Worm (Caenorhabditis elegans) whole organism, late embryonic: Measurements from ENCODE around the gene cyp-34A5.

Experiments
- F13H6.1 ChIP-seq: sonication (generic microtip); optimal IDR thresholded peaks from 2 replicates; lab custom pipeline; 2016; ENCODE audit warnings: missing genetic modification characterization, missing compliant biosample characterization
- K02D7.2 ChIP-seq: sonication (generic microtip); optimal IDR thresholded peaks from 2 replicates; lab custom pipeline; 2017; ENCODE audit warnings: mild to moderate bottlenecking, missing genetic modification characterization, missing compliant biosample characterization
- K09A11.1 ChIP-seq: sonication (generic microtip); optimal IDR thresholded peaks from 2 replicates; lab custom pipeline; 2017; ENCODE audit warnings: antibody characterized with exemption, mild to moderate bottlenecking, missing genetic modification characterization, missing compliant biosample characterization; ENCODE audit not compliant: insufficient read depth
- T23F11.4 ChIP-seq: fragments of 200-800 bp; sonication (Bioruptor generic); optimal IDR thresholded peaks from 2 replicates; lab custom pipeline; 2018; ENCODE audit warnings: mild to moderate bottlenecking, missing genetic modification characterization, missing compliant biosample characterization
- ama-1 ChIP-seq: fragments of 150-350 bp; optimal IDR thresholded peaks from 2 replicates; lab custom pipeline; 2014
- ceh-18 ChIP-seq: sonication (generic microtip); optimal IDR thresholded peaks from 2 replicates; lab custom pipeline; 2016; ENCODE audit warnings: missing genetic modification characterization, missing compliant biosample characterization
- ceh-19 ChIP-seq: fragments of 200-800 bp; sonication (Bioruptor generic); optimal IDR thresholded peaks from 2 replicates; lab custom pipeline; 2018; ENCODE audit warnings: mild to moderate bottlenecking, missing genetic modification characterization, missing compliant biosample characterization
- ceh-2 ChIP-seq: sonication (generic microtip); optimal IDR thresholded peaks from 2 replicates; lab custom pipeline; 2016; ENCODE audit warnings: missing genotype, missing genetic modification characterization, missing compliant biosample characterization
- ceh-22 ChIP-seq: sonication (generic microtip); optimal IDR thresholded peaks from 2 replicates; lab custom pipeline; 2017; ENCODE audit warnings: missing biosample characterization, missing genetic modification characterization
- ceh-34 ChIP-seq: sonication (generic microtip); optimal IDR thresholded peaks from 2 replicates; lab custom pipeline; 2016; ENCODE audit warnings: mild to moderate bottlenecking, missing genetic modification characterization, missing compliant biosample characterization
- ceh-45 ChIP-seq: fragments of 200-800 bp; sonication (Bioruptor generic); IDR thresholded peaks from 2 replicates; pipeline ENCODE4 v1.3.6; 2022; ENCODE audit warnings: missing genetic modification reagents, missing genetic modification characterization, missing compliant biosample characterization
- che-1 ChIP-seq: sonication (generic microtip); optimal IDR thresholded peaks from 2 replicates; lab custom pipeline; 2016; ENCODE audit warnings: mild to moderate bottlenecking, missing genetic modification characterization, missing compliant biosample characterization
- dve-1 ChIP-seq: sonication (generic microtip); optimal IDR thresholded peaks from 2 replicates; lab custom pipeline; 2017; ENCODE audit warnings: antibody characterized with exemption, mild to moderate bottlenecking, missing genetic modification characterization, missing compliant biosample characterization
- elt-2 ChIP-seq: sonication (generic microtip); optimal IDR thresholded peaks from 2 replicates; lab custom pipeline; 2016; ENCODE audit warnings: missing genetic modification reagents, missing genetic modification characterization, missing compliant biosample characterization
- eyg-1 ChIP-seq: sonication (generic microtip); optimal IDR thresholded peaks from 2 replicates; lab custom pipeline; 2016; ENCODE audit warnings: missing genotype, missing genetic modification characterization, missing compliant biosample characterization
- fkh-6 ChIP-seq: sonication (generic microtip); optimal IDR thresholded peaks from 2 replicates; lab custom pipeline; 2016; ENCODE audit warnings: missing genetic modification characterization, missing compliant biosample characterization
- hlh-6 ChIP-seq: sonication (generic microtip); optimal IDR thresholded peaks from 2 replicates; lab custom pipeline; 2016; ENCODE audit warnings: missing genotype, missing genetic modification characterization, missing compliant biosample characterization
- hlh-8 ChIP-seq: sonication (generic microtip); optimal IDR thresholded peaks from 2 replicates; lab custom pipeline; 2016; ENCODE audit warnings: missing genotype, missing genetic modification characterization, missing compliant biosample characterization
- lin-11 ChIP-seq: fragments of 200-800 bp; sonication (Bioruptor generic); optimal IDR thresholded peaks from 2 replicates; lab custom pipeline; 2018; ENCODE audit warnings: mild to moderate bottlenecking, missing genetic modification characterization, missing compliant biosample characterization
- madf-2 ChIP-seq: sonication (generic microtip); optimal IDR thresholded peaks from 2 replicates; lab custom pipeline; 2017; ENCODE audit warnings: missing genetic modification characterization, missing compliant biosample characterization
- mec-3 ChIP-seq: sonication (generic microtip); optimal IDR thresholded peaks from 2 replicates; lab custom pipeline; 2016; ENCODE audit warnings: borderline replicate concordance, missing genetic modification characterization, missing compliant biosample characterization
- nfya-1 ChIP-seq: sonication (generic microtip); optimal IDR thresholded peaks from 2 replicates; lab custom pipeline; 2017; ENCODE audit warnings: missing genetic modification characterization, mild to moderate bottlenecking, missing compliant biosample characterization, antibody characterized with exemption, moderate library complexity
- nhr-11 ChIP-seq: fragments of 150-350 bp; optimal IDR thresholded peaks from 2 replicates; lab custom pipeline; 2014; ENCODE audit warnings: missing biosample characterization, missing genetic modification characterization
- nhr-232 ChIP-seq: sonication (generic microtip); optimal IDR thresholded peaks from 2 replicates; lab custom pipeline; 2016; ENCODE audit warnings: missing genetic modification characterization, missing compliant biosample characterization
- npax-4 ChIP-seq: sonication (generic microtip); optimal IDR thresholded peaks from 2 replicates; lab custom pipeline; 2016; ENCODE audit warnings: missing genetic modification characterization, missing compliant biosample characterization
- pag-3 ChIP-seq: sonication (generic microtip); optimal IDR thresholded peaks from 2 replicates; lab custom pipeline; 2016; ENCODE audit warnings: missing compliant biosample characterization, missing genetic modification characterization, borderline replicate concordance
- pat-9 ChIP-seq: fragments of 200-800 bp; sonication (Bioruptor generic); optimal IDR thresholded peaks from 2 replicates; lab custom pipeline; 2018; ENCODE audit warnings: mild to moderate bottlenecking, missing genetic modification characterization, moderate library complexity, missing compliant biosample characterization
- pax-1 ChIP-seq: fragments of 150-350 bp; optimal IDR thresholded peaks from 2 replicates; lab custom pipeline; 2014; ENCODE audit warnings: missing biosample characterization, missing genetic modification characterization
- pha-2 ChIP-seq: sonication (generic microtip); optimal IDR thresholded peaks from 2 replicates; lab custom pipeline; 2017; ENCODE audit warnings: mild to moderate bottlenecking, missing genetic modification characterization, missing compliant biosample characterization
- pros-1 ChIP-seq: fragments of 150-350 bp; optimal IDR thresholded peaks from 2 replicates; lab custom pipeline; 2014; ENCODE audit warnings: missing biosample characterization, missing genetic modification reagents, missing genetic modification characterization
- ref-2 ChIP-seq: sonication (generic microtip); optimal IDR thresholded peaks from 2 replicates; lab custom pipeline; 2016; ENCODE audit warnings: missing genetic modification characterization, missing compliant biosample characterization
- rnt-1 ChIP-seq: sonication (generic microtip); optimal IDR thresholded peaks from 2 replicates; lab custom pipeline; 2016; ENCODE audit warnings: missing genetic modification characterization, missing compliant biosample characterization
- sdc-2 ChIP-seq: sonication (generic microtip); optimal IDR thresholded peaks from 2 replicates; lab custom pipeline; 2016; ENCODE audit warnings: missing genotype, missing genetic modification characterization, missing compliant biosample characterization
- tbx-7 ChIP-seq: sonication (generic microtip); optimal IDR thresholded peaks from 2 replicates; lab custom pipeline; 2016; ENCODE audit warnings: missing genotype, missing genetic modification characterization, missing compliant biosample characterization
- unc-42 ChIP-seq: sonication (generic microtip); optimal IDR thresholded peaks from 2 replicates; lab custom pipeline; 2016; ENCODE audit warnings: missing genotype, missing genetic modification characterization, missing compliant biosample characterization
- unc-55 ChIP-seq: sonication (generic microtip); optimal IDR thresholded peaks from 2 replicates; lab custom pipeline; 2017; ENCODE audit warnings: missing biosample characterization, missing genetic modification reagents, missing genetic modification characterization
- unc-86 ChIP-seq: sonication (generic microtip); optimal IDR thresholded peaks from 2 replicates; lab custom pipeline; 2016; ENCODE audit warnings: missing genetic modification characterization, missing compliant biosample characterization
- zip-5 ChIP-seq: sonication (generic microtip); optimal IDR thresholded peaks from 2 replicates; lab custom pipeline; 2016; ENCODE audit warnings: missing genetic modification characterization, missing compliant biosample characterization

The cyp-34A5 gene

ce11 chrV:3980228-3980933 lies 22.9 kb upstream of the cyp-34A5 start:
- TF ChIP-seq unc-42 (tag; lab: Kevin White, UChicago) (no peak), unc-86 (tag; lab: Kevin White, UChicago) (no peak), ceh-19 (GFP tag; lab: Kevin White, UChicago) (no peak), ceh-34 (tag; lab: Kevin White, UChicago) (no peak), hlh-8 (tag; lab: Kevin White, UChicago) (no peak), nfya-1 (tag; lab: Kevin White, UChicago) (no peak), pat-9 (tag; lab: Kevin White, UChicago) (no peak), madf-2 (tag; lab: Kevin White, UChicago) (no peak), nhr-232 (no peak), pha-2 (tag; lab: Kevin White, UChicago) (no peak), zip-5 (tag; lab: Kevin White, UChicago) (no peak), hlh-6 (tag; lab: Kevin White, UChicago) (no peak), ceh-45 (GFP tag; lab: Robert Waterston, UW) (no peak), pag-3 (no peak), ama-1 (no peak), unc-55 (GFP tag; lab: Kevin White, UChicago) (no peak), ceh-2 (tag; lab: Kevin White, UChicago) (no peak), T23F11.4 (no peak)

ce11 chrV:3979819-3980218 lies 22.3 kb upstream of the cyp-34A5 start, which contains the start of gene nlp-31:
Gene nlp-31, plus strand, starts transcription at chrV:3980055.
- TF ChIP-seq tbx-7 (tag; lab: Kevin White, UChicago) (no peak), elt-2 (tag; lab: Kevin White, UChicago) (peak; percentile 61), ceh-34 (tag; lab: Kevin White, UChicago) (no peak), ref-2 (tag; lab: Kevin White, UChicago) (peak; percentile 3), unc-42 (tag; lab: Kevin White, UChicago) (no peak)

ce11 chrV:3979053-3979452 lies 21.5 kb upstream of the cyp-34A5 start, which contains the start of gene nlp-34:
Gene nlp-34, minus strand, starts transcription at chrV:3979134.
- no peak for TF ChIP-seq pax-1 (tag; lab: Kevin White, UChicago)

ce11 chrV:3976964-3977363 lies 19.5 kb upstream of the cyp-34A5 start, which contains the start of gene str-83:
Gene str-83, plus strand, starts transcription at chrV:3977264.
- TF ChIP-seq ceh-18 (no peak), F13H6.1 (tag; lab: Kevin White, UChicago) (no peak), mec-3 (no peak), nhr-11 (no peak), pax-1 (tag; lab: Kevin White, UChicago) (no peak), rnt-1 (tag; lab: Kevin White, UChicago) (no peak), lin-11 (tag; lab: Kevin White, UChicago) (no peak), K09A11.1 (no peak), pag-3 (no peak)

- TF ChIP-seq eyg-1 (tag; lab: Kevin White, UChicago), result no peak
- no peak for TF ChIP-seq hlh-8 (tag; lab: Kevin White, UChicago)
- no peak for TF ChIP-seq ceh-22 (tag; lab: Kevin White, UChicago)
- no peak for TF ChIP-seq T23F11.4
- TF ChIP-seq npax-4 (tag; lab: Kevin White, UChicago), result no peak
- TF ChIP-seq mec-3, result no peak
- no peak for TF ChIP-seq fkh-6
- TF ChIP-seq sdc-2, result no peak
- TF ChIP-seq rnt-1 (tag; lab: Kevin White, UChicago), result no peak
- TF ChIP-seq che-1 (tag; lab: Kevin White, UChicago), result no peak
- TF ChIP-seq lin-11 (tag; lab: Kevin White, UChicago), result no peak
- TF ChIP-seq ceh-45 (GFP tag; lab: Robert Waterston, UW), result no peak
- TF ChIP-seq pros-1 (tag; lab: Kevin White, UChicago), result no peak
- no peak for TF ChIP-seq tbx-7 (tag; lab: Kevin White, UChicago)
- no peak for TF ChIP-seq ceh-19 (GFP tag; lab: Kevin White, UChicago)
- no peak for TF ChIP-seq dve-1
- no peak for TF ChIP-seq K02D7.2 (tag; lab: Kevin White, UChicago)
- TF ChIP-seq, all 69 proteins: peak for 0
These were observed 16.9 kb upstream of the cyp-34A5 start, which contains the start of gene str-82 for ce11 chrV:3974361-3974760. Gene str-82, plus strand, starts transcription at chrV:3974661.
